Worm (Caenorhabditis elegans): ENCODE results near the gene clec-178.
A peak's percentile ranks its signal among the peaks of the same experiment; 100 is the strongest.

Gene clec-178

ce11 chrIV:5653649-5654048 is at the start of gene clec-178:
TSS of gene clec-178 (plus strand) at chrIV:5653949.
- TF ChIP-seq nhr-12 (tag; optimal IDR thresholded peaks at IDR 0.05) (no peak), sem-4 (tag; optimal IDR thresholded peaks at IDR 0.05) (no peak), crh-2 (tag; optimal IDR thresholded peaks at IDR 0.05) (no peak), nhr-25 (tag; optimal IDR thresholded peaks at IDR 0.05) (no peak), C34F6.9 (tag; optimal IDR thresholded peaks at IDR 0.05) (no peak), mab-5 (tag; optimal IDR thresholded peaks at IDR 0.05) (no peak), nhr-6 (tag; optimal IDR thresholded peaks at IDR 0.05) (no peak), nhr-77 (tag; optimal IDR thresholded peaks at IDR 0.05) (no peak), F13H6.1 (tag; optimal IDR thresholded peaks at IDR 0.05) (no peak), lin-11 (tag; optimal IDR thresholded peaks at IDR 0.05) (no peak), ztf-1 (GFP tag; conservative IDR thresholded peaks at IDR 0.05) (no peak), lin-13 (GFP tag; optimal IDR thresholded peaks at IDR 0.05) (no peak), alr-1 (tag; optimal IDR thresholded peaks at IDR 0.05) (no peak), nhr-129 (tag; optimal IDR thresholded peaks at IDR 0.05) (no peak), unc-62 (GFP tag; optimal IDR thresholded peaks at IDR 0.05) (no peak), mdl-1 (tag; optimal IDR thresholded peaks at IDR 0.05) (no peak), nhr-11 (tag; optimal IDR thresholded peaks at IDR 0.05) (no peak)

ce11 chrIV:5604465-5604864 is 49.3 kb upstream of the clec-178 start:
- TF ChIP-seq ztf-4 (tag; optimal IDR thresholded peaks at IDR 0.05), result peak; percentile 81
- TF ChIP-seq elt-3 (tag; optimal IDR thresholded peaks at IDR 0.05), result no peak
- TF ChIP-seq alr-1 (tag; optimal IDR thresholded peaks at IDR 0.05), result peak; percentile 95
- TF ChIP-seq nhr-11 (tag; optimal IDR thresholded peaks at IDR 0.05), result no peak
- no peak for TF ChIP-seq ztf-11 (tag; optimal IDR thresholded peaks at IDR 0.05)
- TF ChIP-seq lin-13 (GFP tag; optimal IDR thresholded peaks at IDR 0.05), result no peak
- peak; percentile 76 for TF ChIP-seq Y55F3AM.14 (GFP tag; optimal IDR thresholded peaks at IDR 0.05)
- TF ChIP-seq ceh-16 (tag; optimal IDR thresholded peaks at IDR 0.05), result no peak
- peak; percentile 92 for TF ChIP-seq crh-2 (tag; optimal IDR thresholded peaks at IDR 0.05)
- TF ChIP-seq aly-2 (tag; optimal IDR thresholded peaks at IDR 0.05), result no peak
- TF ChIP-seq elt-1 (tag; optimal IDR thresholded peaks at IDR 0.05), result no peak
- TF ChIP-seq egl-27 (tag; optimal IDR thresholded peaks at IDR 0.05), result peak; percentile 88
- TF ChIP-seq sma-3 (GFP tag; optimal IDR thresholded peaks at IDR 0.05), result peak; percentile 51
- peak; percentile 32 for TF ChIP-seq ama-1 (optimal IDR thresholded peaks at IDR 0.05)
- TF ChIP-seq nhr-6 (tag; optimal IDR thresholded peaks at IDR 0.05), result peak; percentile 78
- no peak for TF ChIP-seq dmd-4 (tag; optimal IDR thresholded peaks at IDR 0.05)
- TF ChIP-seq F13H6.1 (tag; optimal IDR thresholded peaks at IDR 0.05), result peak; percentile 97
- TF ChIP-seq nhr-23 (tag; optimal IDR thresholded peaks at IDR 0.05), result no peak
- TF ChIP-seq lin-39 (tag; optimal IDR thresholded peaks at IDR 0.05), result no peak
- peak; percentile 97 for TF ChIP-seq nhr-129 (tag; optimal IDR thresholded peaks at IDR 0.05)
- TF ChIP-seq C34F6.9 (tag; optimal IDR thresholded peaks at IDR 0.05), result peak; percentile 92
- peak; percentile 77 for TF ChIP-seq nhr-21 (tag; optimal IDR thresholded peaks at IDR 0.05)
- TF ChIP-seq nhr-12 (tag; optimal IDR thresholded peaks at IDR 0.05), result no peak
- TF ChIP-seq unc-55 (GFP tag; optimal IDR thresholded peaks at IDR 0.05), result peak; percentile 74
- TF ChIP-seq nhr-25 (tag; optimal IDR thresholded peaks at IDR 0.05), result peak; percentile 8
- TF ChIP-seq peb-1 (tag; optimal IDR thresholded peaks at IDR 0.05), result no peak
- peak; percentile 49 for TF ChIP-seq sem-4 (tag; optimal IDR thresholded peaks at IDR 0.05)
- TF ChIP-seq fos-1 (tag; optimal IDR thresholded peaks at IDR 0.05), result peak; percentile 41
- peak; percentile 6 to 79 for TF ChIP-seq mdl-1 (tag; optimal IDR thresholded peaks at IDR 0.05)
- peak; percentile 94 for TF ChIP-seq sma-9 (GFP tag; optimal IDR thresholded peaks at IDR 0.05)
- TF ChIP-seq sma-9 (tag; optimal IDR thresholded peaks at IDR 0.05), result no peak
- TF ChIP-seq skn-1 (tag; optimal IDR thresholded peaks at IDR 0.05), result peak; percentile 75
- peak; percentile 13 for TF ChIP-seq snpc-4 (tag; optimal IDR thresholded peaks at IDR 0.05)
- TF ChIP-seq gmeb-1 (tag; optimal IDR thresholded peaks at IDR 0.05), result peak; percentile 5
- peak in 1 of 2 experiments; percentile 90 for TF ChIP-seq lsy-2 (tag; optimal IDR thresholded peaks at IDR 0.05)
- TF ChIP-seq nhr-237 (tag; optimal IDR thresholded peaks at IDR 0.05), result no peak
- no peak for TF ChIP-seq ceh-82 (tag; optimal IDR thresholded peaks at IDR 0.05)
- TF ChIP-seq lin-11 (tag; optimal IDR thresholded peaks at IDR 0.05), result peak; percentile 61
- no peak for TF ChIP-seq ZK546.5 (tag; optimal IDR thresholded peaks at IDR 0.05)
- peak; percentile 70 for TF ChIP-seq zag-1 (tag; optimal IDR thresholded peaks at IDR 0.05)
- no peak for TF ChIP-seq nhr-10 (tag; optimal IDR thresholded peaks at IDR 0.05)
